Fruit fly (Drosophila melanogaster): ENCODE measurements around the gene Apl.

Apl gene

dm6 chr3L:16612152-16612551, 17.2 kb downstream of the Apl start, which contains the start of gene CG4101 (continued):
- peak; percentile 77 for TF ChIP-seq CG6689 (GFP tag; IDR thresholded peaks at IDR 0.05)
- peak; percentile 75 for TF ChIP-seq Ssrp (tag; optimal IDR thresholded peaks at IDR 0.05)
- TF ChIP-seq nmo (GFP tag; optimal IDR thresholded peaks at IDR 0.05), result peak; percentile 88
- TF ChIP-seq abd-A (tag; optimal IDR thresholded peaks at IDR 0.05), result no peak
- peak; percentile 76 for TF ChIP-seq shn (GFP tag; optimal IDR thresholded peaks at IDR 0.05)
- peak; percentile 64 for TF ChIP-seq Oli (tag; optimal IDR thresholded peaks at IDR 0.05)
- peak; percentile 74 for TF ChIP-seq maf-S (GFP tag; optimal IDR thresholded peaks at IDR 0.05)
- peak; percentile 85 for TF ChIP-seq CG8924 (tag; optimal IDR thresholded peaks at IDR 0.05)
- TF ChIP-seq Ptx1 (GFP tag; IDR thresholded peaks at IDR 0.05), result peak; percentile 83
- TF ChIP-seq NK7.1 (GFP tag; optimal IDR thresholded peaks at IDR 0.05), result peak; percentile 11
- TF ChIP-seq Atf6 (GFP tag; IDR thresholded peaks at IDR 0.05), result peak; percentile 80
- TF ChIP-seq CG32772 (GFP tag; IDR thresholded peaks at IDR 0.05), result peak; percentile 77
- peak; percentile 53 for TF ChIP-seq CG7987 (GFP tag; optimal IDR thresholded peaks at IDR 0.05)
- no peak for TF ChIP-seq usp (GFP tag; optimal IDR thresholded peaks at IDR 0.05)
- TF ChIP-seq stwl (tag; optimal IDR thresholded peaks at IDR 0.05), result peak; percentile 70
- peak; percentile 29; the same call in 1 of the 2 replicates for TF ChIP-seq Gsc (GFP tag; IDR thresholded peaks at IDR 0.05)
- peak; percentile 57 for TF ChIP-seq CG33557 (GFP tag; optimal IDR thresholded peaks at IDR 0.05)
- no peak for TF ChIP-seq Doc2 (GFP tag; IDR thresholded peaks at IDR 0.05)
- peak; percentile 82 for TF ChIP-seq CG11456 (GFP tag; IDR thresholded peaks at IDR 0.05)
- TF ChIP-seq CG13775 (GFP tag; optimal IDR thresholded peaks at IDR 0.05), result peak; percentile 77
- TF ChIP-seq fru (optimal IDR thresholded peaks at IDR 0.05), result no peak
- no peak for TF ChIP-seq CkIIα-i1 (GFP tag; IDR thresholded peaks at IDR 0.05)
- peak; percentile 52 for TF ChIP-seq CG18764 (GFP tag; optimal IDR thresholded peaks at IDR 0.05)
- TF ChIP-seq bsh (GFP tag; optimal IDR thresholded peaks at IDR 0.05), result peak; percentile 35 to 79
- TF ChIP-seq CG14050 (GFP tag; IDR thresholded peaks at IDR 0.05), result peak; percentile 71
- peak in 1 of 2 experiments; percentile 51 for TF ChIP-seq crp (GFP tag; optimal IDR thresholded peaks at IDR 0.05)
- peak; percentile 87 for TF ChIP-seq CG2712 (tag; optimal IDR thresholded peaks at IDR 0.05)
- TF ChIP-seq vvl (GFP tag; IDR thresholded peaks at IDR 0.05), result peak; percentile 86
- peak; percentile 75 for TF ChIP-seq Abd-B (GFP tag; optimal IDR thresholded peaks at IDR 0.05)
- peak; percentile 66 for TF ChIP-seq pnt (GFP tag; optimal IDR thresholded peaks at IDR 0.05)
- TF ChIP-seq CG12391 (tag; optimal IDR thresholded peaks at IDR 0.05), result peak; percentile 91
- TF ChIP-seq Chrac-16 (GFP tag; optimal IDR thresholded peaks at IDR 0.05), result peak; percentile 82
- peak; percentile 71; the same call in 1 of the 2 replicates for TF ChIP-seq ranshi (GFP tag; IDR thresholded peaks at IDR 0.05)
- TF ChIP-seq Dek (tag; optimal IDR thresholded peaks at IDR 0.05), result peak; percentile 77
- no peak for TF ChIP-seq fd64A (GFP tag; optimal IDR thresholded peaks at IDR 0.05)
- peak; percentile 58; the same call in 1 of the 3 replicates for TF ChIP-seq H15 (GFP tag; IDR thresholded peaks at IDR 0.05)
- peak; percentile 53 for TF ChIP-seq CG3995 (GFP tag; optimal IDR thresholded peaks at IDR 0.05)
- no peak for TF ChIP-seq CG10274 (GFP tag; optimal IDR thresholded peaks at IDR 0.05)
- TF ChIP-seq fu2 (GFP tag; optimal IDR thresholded peaks at IDR 0.05), result peak; percentile 78
- TF ChIP-seq so (GFP tag; IDR thresholded peaks at IDR 0.05), result peak; percentile 71; the same call in 1 of the 3 replicates
- peak; percentile 57 for TF ChIP-seq CG3065 (GFP tag; optimal IDR thresholded peaks at IDR 0.05)
- peak; percentile 55 for TF ChIP-seq CG5245 (GFP tag; optimal IDR thresholded peaks at IDR 0.05)
- no peak for TF ChIP-seq zf30C (GFP tag; optimal IDR thresholded peaks at IDR 0.05)
- TF ChIP-seq Myb (GFP tag; optimal IDR thresholded peaks at IDR 0.05), result peak; percentile 62
- peak; percentile 33 for TF ChIP-seq CG1792 (GFP tag; optimal IDR thresholded peaks at IDR 0.05)
- peak; percentile 64 for TF ChIP-seq Dref (GFP tag; IDR thresholded peaks at IDR 0.05)
- peak; percentile 11 for TF ChIP-seq CG2875 (GFP tag; optimal IDR thresholded peaks at IDR 0.05)
- peak; percentile 52; the same call in 1 of the 2 replicates for TF ChIP-seq Lim3 (GFP tag; IDR thresholded peaks at IDR 0.05)
- TF ChIP-seq Six4 (GFP tag; optimal IDR thresholded peaks at IDR 0.05), result peak; percentile 68
- no peak for TF ChIP-seq Hr78 (GFP tag; optimal IDR thresholded peaks at IDR 0.05)
- peak; percentile 86 for TF ChIP-seq zfh2 (GFP tag; optimal IDR thresholded peaks at IDR 0.05)
- TF ChIP-seq Hr39 (optimal IDR thresholded peaks at IDR 0.05), result no peak

Measured in whole organism, embryonic.